Fruit fly (Drosophila melanogaster): ENCODE data around the gene Ktl.

The Ktl gene

dm6 chr3R:20850395-20851039 is 46.6 kb downstream of the Ktl start, which contains the start of gene RpS30 (continued):
- no peak for TF ChIP-seq Poxn (GFP tag; IDR thresholded peaks at IDR 0.05)
- TF ChIP-seq Dek (tag; optimal IDR thresholded peaks at IDR 0.05): peak; percentile 16
- no peak for TF ChIP-seq dysf (GFP tag; IDR thresholded peaks at IDR 0.05)
- TF ChIP-seq Jarid2 (GFP tag; optimal IDR thresholded peaks at IDR 0.05): peak; percentile 35
- no peak for TF ChIP-seq toy (GFP tag; IDR thresholded peaks at IDR 0.05)
- no peak for TF ChIP-seq HHEX (GFP tag; optimal IDR thresholded peaks at IDR 0.05)
- TF ChIP-seq CG6813 (GFP tag; optimal IDR thresholded peaks at IDR 0.05): peak; percentile 18
- TF ChIP-seq CG12299 (tag; optimal IDR thresholded peaks at IDR 0.05): no peak
- TF ChIP-seq D19A (tag; optimal IDR thresholded peaks at IDR 0.05): peak; percentile 7
- no peak for TF ChIP-seq Hr39 (optimal IDR thresholded peaks at IDR 0.05)
- no peak for TF ChIP-seq CG1832 (GFP tag; optimal IDR thresholded peaks at IDR 0.05)
- peak; percentile 58 for TF ChIP-seq lab (GFP tag; optimal IDR thresholded peaks at IDR 0.05)
- TF ChIP-seq Antp (GFP tag; optimal IDR thresholded peaks at IDR 0.05): no peak
- TF ChIP-seq CG16815 (GFP tag; optimal IDR thresholded peaks at IDR 0.05): no peak
- TF ChIP-seq HLH54F (GFP tag; optimal IDR thresholded peaks at IDR 0.05): peak; percentile 39
- no peak for TF ChIP-seq Awh (GFP tag; IDR thresholded peaks at IDR 0.05)
- TF ChIP-seq PHDP (tag; optimal IDR thresholded peaks at IDR 0.05): peak; percentile 55
- TF ChIP-seq CG9876 (GFP tag; optimal IDR thresholded peaks at IDR 0.05): peak; percentile 43
- TF ChIP-seq CG6175 (GFP tag; IDR thresholded peaks at IDR 0.05): no peak
- TF ChIP-seq cwo (GFP tag; optimal IDR thresholded peaks at IDR 0.05): no peak
- peak; percentile 52; the same call in 1 of the 2 replicates for TF ChIP-seq ranshi (GFP tag; IDR thresholded peaks at IDR 0.05)
- no peak for TF ChIP-seq H2.0 (GFP tag; IDR thresholded peaks at IDR 0.05)
- no peak for TF ChIP-seq Fer2 (tag; optimal IDR thresholded peaks at IDR 0.05)
- TF ChIP-seq CG5245 (GFP tag; optimal IDR thresholded peaks at IDR 0.05): peak; percentile 35
- TF ChIP-seq fd96Cb (tag; optimal IDR thresholded peaks at IDR 0.05): no peak
- no peak for TF ChIP-seq ase (GFP tag; IDR thresholded peaks at IDR 0.05)
- TF ChIP-seq CG10565 (GFP tag; optimal IDR thresholded peaks at IDR 0.05): no peak
- no peak for TF ChIP-seq cas (GFP tag; IDR thresholded peaks at IDR 0.05)
- TF ChIP-seq Dbx (GFP tag; IDR thresholded peaks at IDR 0.05): peak; percentile 74; the same call in 2 of the 3 replicates
- TF ChIP-seq Hsf (GFP tag; optimal IDR thresholded peaks at IDR 0.05): peak; percentile 46
- TF ChIP-seq CG7745 (tag; optimal IDR thresholded peaks at IDR 0.05): no peak
- TF ChIP-seq tna (GFP tag; IDR thresholded peaks at IDR 0.05; ENCODE audit: partially characterized antibody): peak; percentile 95
- no peak for TF ChIP-seq Gsc (GFP tag; IDR thresholded peaks at IDR 0.05)
- no peak for TF ChIP-seq cad (GFP tag; optimal IDR thresholded peaks at IDR 0.05)
- peak; percentile 15 for TF ChIP-seq slp2 (GFP tag; optimal IDR thresholded peaks at IDR 0.05)
- TF ChIP-seq emc (GFP tag; optimal IDR thresholded peaks at IDR 0.05): no peak
- no peak for TF ChIP-seq CG16863 (GFP tag; optimal IDR thresholded peaks at IDR 0.05)
- no peak for TF ChIP-seq CG13123 (GFP tag; optimal IDR thresholded peaks at IDR 0.05)
- TF ChIP-seq NC2β (GFP tag; optimal IDR thresholded peaks at IDR 0.05): peak; percentile 76
- no peak for TF ChIP-seq fu2 (GFP tag; optimal IDR thresholded peaks at IDR 0.05)
- peak; percentile 15 for TF ChIP-seq CG11398 (GFP tag; optimal IDR thresholded peaks at IDR 0.05)
- peak; percentile 64 for TF ChIP-seq CG7987 (GFP tag; optimal IDR thresholded peaks at IDR 0.05)
- TF ChIP-seq CG9609 (GFP tag; optimal IDR thresholded peaks at IDR 0.05): peak; percentile 26
- TF ChIP-seq CG4617 (GFP tag; optimal IDR thresholded peaks at IDR 0.05; ENCODE audit: borderline replicate concordance): peak; percentile 74
- TF ChIP-seq CG4707 (GFP tag; optimal IDR thresholded peaks at IDR 0.05): no peak
- TF ChIP-seq crc (GFP tag; optimal IDR thresholded peaks at IDR 0.05): peak; percentile 2
- peak; percentile 47; the same call in 2 of the 3 replicates for TF ChIP-seq row (GFP tag; IDR thresholded peaks at IDR 0.05)
- no peak for TF ChIP-seq CG11695 (GFP tag; IDR thresholded peaks at IDR 0.05)
- no peak for TF ChIP-seq lov (optimal IDR thresholded peaks at IDR 0.05)
- TF ChIP-seq lov (GFP tag; IDR thresholded peaks at IDR 0.05): no peak
- peak; percentile 41 for TF ChIP-seq CTCF (GFP tag; optimal IDR thresholded peaks at IDR 0.05)
- TF ChIP-seq YL-1 (GFP tag; optimal IDR thresholded peaks at IDR 0.05): peak; percentile 97
